Worm (Caenorhabditis elegans) whole organism, L4/young adult: ENCODE data around the gene grd-8.

Experiments used
- W03F9.2 ChIP-seq: fragments of 150-350 bp; optimal IDR thresholded peaks from 2 replicates; lab custom pipeline; 2014; ENCODE audit warnings: missing biosample characterization, missing genetic modification characterization
- dao-5 ChIP-seq: sonication (generic microtip); optimal IDR thresholded peaks from 2 replicates; lab custom pipeline; 2016; ENCODE audit warnings: missing genotype, missing genetic modification characterization, moderate library complexity, missing compliant biosample characterization
- him-1 ChIP-seq: sonication (generic microtip); optimal IDR thresholded peaks from 2 replicates; lab custom pipeline; 2016; ENCODE audit warnings: missing genotype, missing genetic modification reagents, missing genetic modification characterization, missing compliant biosample characterization

The grd-8 gene

DNA sequence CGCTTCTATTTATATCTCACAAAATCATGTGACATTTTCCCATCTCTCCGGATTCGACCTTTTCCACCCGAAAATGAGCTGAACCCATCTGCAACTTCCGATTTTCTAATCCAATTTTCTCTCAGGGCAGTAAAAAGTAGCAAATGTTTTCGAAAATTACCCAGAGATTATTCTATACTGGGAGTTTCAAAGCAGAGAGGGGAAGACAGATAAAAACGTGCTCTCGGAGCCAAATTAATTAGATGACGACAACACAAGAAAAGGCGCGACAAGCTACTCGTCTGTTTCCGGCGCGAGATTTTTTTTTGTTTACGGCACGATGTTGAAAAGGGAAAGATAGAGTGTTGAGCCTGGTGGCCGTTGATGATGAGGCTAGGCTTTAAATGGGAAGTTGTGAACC lies 42.1 kb downstream of the grd-8 start:
- no peak for TF ChIP-seq dao-5 (tag; lab: Kevin White, UChicago)
- TF ChIP-seq him-1 (tag; lab: Kevin White, UChicago): no peak
- TF ChIP-seq W03F9.2: no peak

ce11 chrV:7888036-7888435 lies 45.7 kb downstream of the grd-8 start:
- no peak for TF ChIP-seq him-1 (tag; lab: Kevin White, UChicago)
- TF ChIP-seq dao-5 (tag; lab: Kevin White, UChicago): no peak
- TF ChIP-seq W03F9.2: no peak

DNA sequence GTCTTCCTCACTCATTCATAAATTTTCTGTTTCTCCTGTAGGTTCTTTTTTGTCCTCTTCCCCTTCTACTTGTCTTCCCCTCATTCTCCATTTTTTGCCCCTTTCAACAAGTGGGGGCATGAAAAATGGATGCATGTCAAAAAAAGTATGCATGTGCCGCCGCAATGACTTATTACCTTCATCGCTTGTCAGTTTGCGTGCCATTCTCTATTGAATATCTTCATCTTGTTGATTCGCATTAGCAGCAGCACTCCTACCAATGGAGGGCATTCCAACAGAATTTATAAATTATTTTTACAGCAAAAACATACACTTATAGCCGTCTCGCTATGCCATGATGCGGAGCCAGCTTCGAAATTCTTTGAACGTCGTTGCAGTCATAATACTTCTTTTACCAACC lies 48.9 kb downstream of the grd-8 start, which contains the start of gene F40A3.1:
F40A3.1 (plus strand) TSS at position 301 of the 400 bp plus-strand sequence.
- TF ChIP-seq him-1 (tag; lab: Kevin White, UChicago) (no peak), dao-5 (tag; lab: Kevin White, UChicago) (no peak), W03F9.2 (no peak)
